Fruit fly (Drosophila melanogaster): ENCODE results near the gene RpS19b.
A peak's percentile ranks its signal among the peaks of the same experiment; 100 is the strongest.

RpS19b gene

DNA sequence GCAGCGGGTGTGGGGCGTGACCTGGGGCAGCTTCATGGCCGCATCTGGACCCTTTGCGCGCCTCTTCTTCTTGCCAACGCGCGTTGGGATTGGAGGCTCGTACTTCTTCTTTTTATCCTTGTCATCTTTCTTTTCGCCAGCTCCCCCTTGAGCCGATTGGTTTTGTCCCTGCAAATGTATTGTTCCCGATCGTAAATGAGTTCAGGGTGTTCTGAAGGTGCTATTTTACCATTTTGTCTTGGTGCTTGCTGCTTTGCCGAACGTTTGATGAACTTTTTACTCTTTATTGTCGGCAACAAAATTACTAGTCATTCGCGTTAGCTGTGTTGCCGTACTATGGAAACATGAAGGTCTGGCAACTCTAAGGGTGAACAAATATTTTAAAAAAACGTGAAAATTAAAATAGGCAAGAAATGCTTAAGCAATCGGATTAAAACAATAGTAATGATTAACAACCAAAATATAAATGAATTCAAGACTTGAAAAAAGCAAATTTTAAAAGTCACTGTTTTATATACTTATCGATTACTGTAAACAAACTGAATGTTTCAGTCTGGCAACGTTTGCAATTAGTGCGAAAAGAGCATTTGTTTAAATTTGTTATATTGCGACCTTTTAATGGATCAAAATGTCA lies 2.1 kb downstream of the RpS19b start, which contains the start of the genes Rpt2 and CG13599 (continued):
- TF ChIP-seq hkb (optimal IDR thresholded peaks at IDR 0.05), result peak; percentile 82
- no peak for TF ChIP-seq hkb (GFP tag; IDR thresholded peaks at IDR 0.05)
- no peak for TF ChIP-seq CG10654 (GFP tag; optimal IDR thresholded peaks at IDR 0.05)
- TF ChIP-seq NC2β (GFP tag; optimal IDR thresholded peaks at IDR 0.05), result peak; percentile 14
- 0 out of 2 replicates have a peak, but pooled peaks have one; percentile 23 for TF ChIP-seq inv (GFP tag; IDR thresholded peaks at IDR 0.05; ENCODE audit: partially characterized antibody)
- TF ChIP-seq Gsc (GFP tag; IDR thresholded peaks at IDR 0.05), result no peak
- TF ChIP-seq Scr (GFP tag; IDR thresholded peaks at IDR 0.05; ENCODE audit: partially characterized antibody), result peak; percentile 60
- peak; percentile 14 for TF ChIP-seq Mad (GFP tag; optimal IDR thresholded peaks at IDR 0.05)
- TF ChIP-seq Ets97D (GFP tag; optimal IDR thresholded peaks at IDR 0.05), result peak; percentile 69
- no peak; the same call in 1 of the 2 replicates for TF ChIP-seq Bgb (GFP tag; IDR thresholded peaks at IDR 0.05; ENCODE audit: partially characterized antibody)
- TF ChIP-seq zen (tag; optimal IDR thresholded peaks at IDR 0.05), result peak; percentile 36
- TF ChIP-seq CG34376 (GFP tag; optimal IDR thresholded peaks at IDR 0.05), result peak; percentile 9
- TF ChIP-seq trem (tag; optimal IDR thresholded peaks at IDR 0.05), result peak; percentile 85
- TF ChIP-seq kay (GFP tag; optimal IDR thresholded peaks at IDR 0.05), result peak; percentile 49
- peak; percentile 64 for TF ChIP-seq Myb (GFP tag; optimal IDR thresholded peaks at IDR 0.05)
- peak; percentile 70 for TF ChIP-seq CG12659 (GFP tag; optimal IDR thresholded peaks at IDR 0.05)
- TF ChIP-seq CG9797 (GFP tag; optimal IDR thresholded peaks at IDR 0.05), result peak; percentile 37
- peak; percentile 0 for TF ChIP-seq CG33557 (GFP tag; optimal IDR thresholded peaks at IDR 0.05)
- no peak for TF ChIP-seq Neu2 (GFP tag; optimal IDR thresholded peaks at IDR 0.05; ENCODE audit: borderline replicate concordance)
- TF ChIP-seq Meics (GFP tag; optimal IDR thresholded peaks at IDR 0.05), result no peak
- TF ChIP-seq CG17361 (GFP tag; IDR thresholded peaks at IDR 0.05), result peak; percentile 41; the same call in 1 of the 3 replicates
- peak; percentile 26 for TF ChIP-seq CG8924 (tag; optimal IDR thresholded peaks at IDR 0.05)
- peak; percentile 22 for TF ChIP-seq HmgD (GFP tag; optimal IDR thresholded peaks at IDR 0.05)
- peak; percentile 28 for TF ChIP-seq CG17829 (tag; optimal IDR thresholded peaks at IDR 0.05)
- peak; percentile 6 for TF ChIP-seq bab2 (GFP tag; optimal IDR thresholded peaks at IDR 0.05)
- TF ChIP-seq row (GFP tag; IDR thresholded peaks at IDR 0.05), result peak; percentile 50; the same call in 2 of the 3 replicates
- TF ChIP-seq Dref (GFP tag; IDR thresholded peaks at IDR 0.05), result peak; percentile 67
- peak; percentile 14 for TF ChIP-seq Spps (tag; optimal IDR thresholded peaks at IDR 0.05)
- no peak for TF ChIP-seq CG32767 (GFP tag; IDR thresholded peaks at IDR 0.05)
- peak; percentile 41 for TF ChIP-seq CoRest (tag; optimal IDR thresholded peaks at IDR 0.05)
- TF ChIP-seq CG17186 (GFP tag; optimal IDR thresholded peaks at IDR 0.05), result peak; percentile 69
- TF ChIP-seq fd96Cb (tag; optimal IDR thresholded peaks at IDR 0.05), result no peak
- peak; percentile 57 for TF ChIP-seq B-H2 (GFP tag; optimal IDR thresholded peaks at IDR 0.05)
- TF ChIP-seq CG6175 (GFP tag; IDR thresholded peaks at IDR 0.05), result no peak
- 0 out of 3 replicates have a peak, but pooled peaks have one; percentile 20 for TF ChIP-seq CG14860 (GFP tag; IDR thresholded peaks at IDR 0.05; ENCODE audit: partially characterized antibody)
- TF ChIP-seq Nf-YB (GFP tag; optimal IDR thresholded peaks at IDR 0.05), result no peak
- TF ChIP-seq Xbp1 (GFP tag; optimal IDR thresholded peaks at IDR 0.05), result peak; percentile 22
- TF ChIP-seq CG12942 (GFP tag; optimal IDR thresholded peaks at IDR 0.05), result peak; percentile 13
- peak; percentile 19 for TF ChIP-seq sug (tag; optimal IDR thresholded peaks at IDR 0.05)
- TF ChIP-seq Bteb2 (GFP tag; optimal IDR thresholded peaks at IDR 0.05), result peak; percentile 10
- TF ChIP-seq Med (GFP tag), result peak; percentile 78
- TF ChIP-seq nmo (GFP tag; optimal IDR thresholded peaks at IDR 0.05), result peak; percentile 60
- TF ChIP-seq MTF-1 (GFP tag; optimal IDR thresholded peaks at IDR 0.05; ENCODE audit: borderline replicate concordance), result no peak
- TF ChIP-seq Taf1 (GFP tag; IDR thresholded peaks at IDR 0.05), result no peak
- peak; percentile 59 for TF ChIP-seq CG16813 (GFP tag; IDR thresholded peaks at IDR 0.05; ENCODE audit: partially characterized antibody)
- TF ChIP-seq sd (tag; optimal IDR thresholded peaks at IDR 0.05), result peak; percentile 10
- TF ChIP-seq Fer1 (GFP tag; optimal IDR thresholded peaks at IDR 0.05), result peak; percentile 12
- peak; percentile 28 for TF ChIP-seq Hsf (GFP tag; optimal IDR thresholded peaks at IDR 0.05)
- peak; percentile 24 for TF ChIP-seq CG18262 (tag; optimal IDR thresholded peaks at IDR 0.05)
